Worm (Caenorhabditis elegans) whole organism, L4 larva: Measurements from ENCODE around the gene rhy-1.

Experiments used
- R02D3.7 ChIP-seq: fragments of 150-350 bp; sonication (generic microtip); optimal IDR thresholded peaks from 3 replicates; lab custom pipeline; 2014; ENCODE audit warnings: missing biosample characterization, missing genetic modification characterization
- Y48G9A.11 ChIP-seq: fragments of 200-800 bp; sonication (Bioruptor generic); IDR thresholded peaks from 2 replicates; pipeline ENCODE4 v1.3.6; 2022; ENCODE audit warnings: missing genetic modification reagents, missing genetic modification characterization, missing compliant biosample characterization
- ZK337.2 ChIP-seq: fragments of 200-800 bp; sonication (Bioruptor generic); IDR thresholded peaks from 2 replicates; pipeline ENCODE4 v1.3.6; 2022; ENCODE audit warnings: missing genetic modification reagents, missing genetic modification characterization, missing compliant biosample characterization
- ZK546.5 ChIP-seq, 2 experiments: sonication (generic microtip); optimal IDR thresholded peaks; 2 replicates each; lab custom pipeline; 2017; ENCODE audit warnings: missing biosample characterization in 2 of 2, missing genetic modification characterization in 2 of 2
- aha-1 ChIP-seq: fragments of 150-350 bp; peaks from one replicate; lab custom pipeline; 2014; ENCODE audit warnings: missing biosample characterization, missing genetic modification characterization
- ceh-82 ChIP-seq: sonication (generic microtip); optimal IDR thresholded peaks from 2 replicates; lab custom pipeline; 2017; ENCODE audit warnings: missing biosample characterization, missing genetic modification characterization
- ces-1 ChIP-seq: fragments of 150-350 bp; sonication (generic microtip); optimal IDR thresholded peaks from 4 replicates; lab custom pipeline; 2014; ENCODE audit warnings: missing biosample characterization, missing genetic modification reagents, missing genetic modification characterization
- daf-16 ChIP-seq, 3 experiments: sonication (generic microtip); optimal IDR thresholded peaks; 2 replicates each; lab custom pipeline; 2016 to 2017; ENCODE audit warnings: missing genetic modification characterization in 3 of 3, missing genetic modification reagents in 3 of 3, mild to moderate bottlenecking in 2 of 3, missing compliant biosample characterization in 2 of 3, missing biosample characterization in 1 of 3, moderate library complexity in 1 of 3
- dmd-9 ChIP-seq: fragments of 200-800 bp; sonication (Bioruptor generic); IDR thresholded peaks from 2 replicates; pipeline ENCODE4 v1.3.6; 2022; ENCODE audit warnings: missing genetic modification reagents, missing genetic modification characterization, missing compliant biosample characterization
- dve-1 ChIP-seq: sonication (generic microtip); optimal IDR thresholded peaks from 2 replicates; lab custom pipeline; 2017; ENCODE audit warnings: antibody characterized with exemption, mild to moderate bottlenecking, missing genetic modification characterization, missing compliant biosample characterization; ENCODE audit not compliant: insufficient read depth
- lin-15B ChIP-seq: fragments of 150-350 bp; sonication (generic microtip); optimal IDR thresholded peaks from 3 replicates; lab custom pipeline; 2014; ENCODE audit warnings: missing biosample characterization, missing genetic modification characterization
- lin-29 ChIP-seq: fragments of 200-800 bp; sonication (Bioruptor generic); IDR thresholded peaks from 2 replicates; pipeline ENCODE4 v1.3.6; 2022; ENCODE audit warnings: missing genetic modification reagents, missing genetic modification characterization, missing compliant biosample characterization
- lsy-2 ChIP-seq, 2 experiments: fragments of 150-350 bp in 1 of 2; sonication (generic microtip) in 1 of 2; optimal IDR thresholded peaks; 2 replicates each; lab custom pipeline; 2014 to 2017; ENCODE audit warnings: missing biosample characterization in 2 of 2, missing genetic modification characterization in 2 of 2
- madf-5 ChIP-seq, 2 experiments: fragments of 200-800 bp; sonication (Bioruptor generic); IDR thresholded peaks; 2 replicates each; pipeline ENCODE4 v1.3.6; 2022; ENCODE audit warnings: missing compliant biosample characterization in 2 of 2, missing genetic modification characterization in 2 of 2
- mdt-29 ChIP-seq: fragments of 200-800 bp; sonication (Bioruptor generic); IDR thresholded peaks from 2 replicates; pipeline ENCODE4 v1.3.6; 2022; ENCODE audit warnings: missing genetic modification reagents, missing genetic modification characterization, missing compliant biosample characterization
- mxl-2 ChIP-seq: fragments of 200-800 bp; sonication (Bioruptor generic); conservative IDR thresholded peaks from 2 replicates; pipeline ENCODE4 v1.3.6; 2022; ENCODE audit warnings: missing genetic modification reagents, missing genetic modification characterization, missing compliant biosample characterization
- nhr-41 ChIP-seq: fragments of 200-800 bp; sonication (Bioruptor generic); IDR thresholded peaks from 2 replicates; pipeline ENCODE4 v1.3.6; 2022; ENCODE audit warnings: missing genetic modification reagents, missing genetic modification characterization, missing compliant biosample characterization
- nhr-6 ChIP-seq: fragments of 150-350 bp; optimal IDR thresholded peaks from 2 replicates; lab custom pipeline; 2014; ENCODE audit warnings: missing biosample characterization, missing genetic modification characterization
- pqm-1 ChIP-seq: sonication (generic microtip); optimal IDR thresholded peaks from 2 replicates; lab custom pipeline; 2017; ENCODE audit warnings: missing biosample characterization, missing genetic modification characterization
- sdz-12 ChIP-seq: fragments of 200-800 bp; sonication (Bioruptor generic); optimal IDR thresholded peaks from 2 replicates; lab custom pipeline; 2018; ENCODE audit warnings: mild to moderate bottlenecking, missing genetic modification characterization, missing compliant biosample characterization
- skn-1 ChIP-seq: fragments of 150-350 bp; optimal IDR thresholded peaks from 2 replicates; lab custom pipeline; 2014; ENCODE audit warnings: missing biosample characterization, missing genetic modification characterization
- snpc-1.2 ChIP-seq: fragments of 200-800 bp; sonication (Bioruptor generic); IDR thresholded peaks from 2 replicates; pipeline ENCODE4 v1.3.6; 2022; ENCODE audit warnings: missing genetic modification reagents, missing genetic modification characterization, missing compliant biosample characterization
- spr-3 ChIP-seq: fragments of 200-800 bp; sonication (Bioruptor generic); optimal IDR thresholded peaks from 2 replicates; lab custom pipeline; 2018; ENCODE audit warnings: mild to moderate bottlenecking, missing genetic modification characterization, missing compliant biosample characterization
- tra-1 ChIP-seq: fragments of 200-800 bp; sonication (Bioruptor generic); IDR thresholded peaks from 2 replicates; pipeline ENCODE4 v1.3.6; 2022; ENCODE audit warnings: missing genetic modification reagents, missing genetic modification characterization, missing compliant biosample characterization
- unc-62 ChIP-seq, 3 experiments: fragments of 150-350 bp in 1 of 3; sonication (generic microtip); optimal IDR thresholded peaks in 2 of 3; peaks in 1 of 3; 1 replicate in 1 of 3; 2 replicates in 2 of 3; lab custom pipeline; 2014 to 2017; ENCODE audit warnings: missing biosample characterization in 3 of 3, missing genetic modification characterization in 3 of 3, missing genetic modification reagents in 3 of 3, missing genotype in 1 of 3
- vab-7 ChIP-seq: fragments of 200-800 bp; sonication (Bioruptor generic); IDR thresholded peaks from 2 replicates; pipeline ENCODE4 v1.3.6; 2022; ENCODE audit warnings: missing genetic modification reagents, missing genetic modification characterization, missing compliant biosample characterization
- zag-1 ChIP-seq: fragments of 150-350 bp; optimal IDR thresholded peaks from 2 replicates; lab custom pipeline; 2014; ENCODE audit warnings: missing biosample characterization, missing genetic modification characterization
- zfp-3 ChIP-seq: fragments of 200-800 bp; sonication (Bioruptor generic); conservative IDR thresholded peaks from 2 replicates; pipeline ENCODE4 v1.3.6; 2022; ENCODE audit warnings: missing genetic modification reagents, missing genetic modification characterization, missing compliant biosample characterization

Gene rhy-1

DNA sequence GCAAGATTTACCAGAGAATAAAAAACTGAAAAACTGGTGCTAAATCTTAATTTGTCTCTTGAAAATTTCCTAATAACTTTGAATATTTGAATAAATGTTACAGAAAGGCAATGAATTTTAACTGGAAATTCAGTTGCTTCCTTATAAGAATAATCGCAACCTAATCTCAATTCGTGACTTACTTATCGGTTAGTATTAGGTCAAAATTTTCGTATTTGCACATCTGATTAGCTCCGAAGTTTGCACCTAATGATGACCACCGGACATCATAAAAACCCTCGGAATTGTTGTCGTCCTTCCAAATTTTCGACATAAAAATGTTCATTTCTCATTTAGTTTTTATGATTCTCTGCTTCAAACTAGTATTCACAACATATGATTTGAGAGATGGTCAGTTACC lies 23.4 kb upstream of the rhy-1 start, which contains the start of gene C16D2.3:
C16D2.3 (plus strand) TSS at position 301 of the 400 bp plus-strand sequence.
- TF ChIP-seq ZK337.2 (GFP tag; lab: Robert Waterston, UW) (no peak), spr-3 (GFP tag; lab: Kevin White, UChicago) (no peak), snpc-1.2 (GFP tag; lab: Robert Waterston, UW) (no peak), skn-1 (no peak), ZK546.5 (tag; optimal IDR thresholded peaks at IDR 0.05; lab: Kevin White, UChicago) (no peak), lsy-2 (tag; optimal IDR thresholded peaks at IDR 0.05; lab: Kevin White, UChicago) (no peak), madf-5 (GFP tag; IDR thresholded peaks at IDR 0.05; lab: Robert Waterston, UW) (no peak), ces-1 (GFP tag; lab: Kevin White, UChicago) (no peak), lin-15B (tag; lab: Kevin White, UChicago) (no peak), daf-16 (GFP tag; optimal IDR thresholded peaks at IDR 0.05; lab: Kevin White, UChicago) (no peak), daf-16 (tag; optimal IDR thresholded peaks at IDR 0.05; lab: Kevin White, UChicago) (no peak), zag-1 (tag; lab: Kevin White, UChicago) (no peak), dmd-9 (GFP tag; lab: Robert Waterston, UW) (no peak), nhr-6 (tag; lab: Kevin White, UChicago) (no peak), R02D3.7 (no peak), vab-7 (no peak)

DNA sequence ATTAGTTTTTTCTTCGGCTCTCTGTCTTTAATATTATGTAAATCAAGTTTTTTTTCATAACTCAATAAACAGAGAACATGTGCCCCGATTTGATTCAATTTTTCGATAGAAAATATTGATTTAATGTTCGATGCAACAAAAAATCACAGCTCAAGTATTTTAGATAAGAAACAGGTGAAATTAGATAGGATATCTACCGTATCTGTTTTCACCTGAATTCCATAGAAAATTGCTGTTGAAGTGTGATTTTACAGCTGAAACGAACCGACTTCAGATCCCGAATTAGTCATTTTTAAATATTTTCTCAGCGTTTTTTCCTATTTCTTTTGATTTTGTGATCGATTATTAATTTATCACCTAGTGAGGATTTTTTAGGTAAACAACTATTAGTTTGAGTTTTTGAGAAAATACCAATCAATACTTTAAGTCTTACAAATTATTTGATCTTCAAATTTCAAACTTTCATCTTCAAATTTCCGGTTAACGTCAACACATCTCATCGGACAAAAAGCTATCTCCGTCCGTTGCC lies 21.9 kb upstream of the rhy-1 start, which contains the start of gene Y9C2UA.1:
Y9C2UA.1 (plus strand) TSS at position 479 of the 529 bp plus-strand sequence.
- peak; percentile 42 for TF ChIP-seq aha-1 (tag; lab: Kevin White, UChicago)
- no peak for TF ChIP-seq tra-1 (GFP tag; lab: Robert Waterston, UW)
- TF ChIP-seq, all 104 proteins: peak for 1

DNA sequence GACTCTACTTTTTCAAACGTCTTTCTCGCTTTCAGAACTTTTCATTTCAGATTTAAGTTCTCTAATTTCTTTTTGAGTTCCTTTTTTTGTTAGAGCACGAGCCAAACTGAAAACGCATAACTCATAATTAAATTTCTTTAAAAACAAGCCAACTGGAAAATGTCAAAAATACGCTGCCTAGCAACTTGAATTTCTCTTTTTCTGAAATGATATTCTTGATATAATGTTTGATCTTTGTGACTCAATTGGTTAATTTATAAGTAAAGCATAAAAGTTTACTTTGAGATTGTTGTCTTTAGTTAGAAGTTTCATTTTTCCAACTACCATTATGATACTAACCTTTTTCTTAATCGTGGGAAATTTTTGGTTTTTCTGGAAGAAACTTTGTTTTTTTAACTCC lies 20.1 kb upstream of the rhy-1 start:
- no peak for TF ChIP-seq snpc-1.2 (GFP tag; lab: Robert Waterston, UW)
- peak in 1 of 2 experiments; percentile 52 for TF ChIP-seq unc-62 (GFP tag; optimal IDR thresholded peaks at IDR 0.05 in 1 of 2; lab: Kevin White, UChicago)
- no peak for TF ChIP-seq unc-62 (tag; optimal IDR thresholded peaks at IDR 0.05; lab: Kevin White, UChicago)

DNA sequence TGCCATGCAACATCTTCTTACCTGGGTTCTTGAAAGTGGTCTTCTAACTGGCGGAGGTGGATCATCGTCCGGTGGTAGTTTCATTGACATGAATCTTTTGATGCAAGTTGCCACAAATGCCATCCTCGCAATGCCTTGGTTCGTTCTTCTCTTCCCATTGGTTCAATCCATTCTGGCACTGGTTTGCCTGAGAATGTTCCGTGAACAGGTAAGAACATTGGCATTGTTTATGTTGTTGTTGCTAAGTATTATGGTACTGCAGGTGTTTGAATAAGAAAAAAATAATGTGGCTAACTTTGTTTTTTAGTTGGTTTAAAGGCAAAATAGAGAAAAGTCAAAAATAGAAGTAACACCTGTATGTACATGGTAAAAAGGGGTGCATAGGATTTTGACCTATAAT lies 17.4 kb upstream of the rhy-1 start:
- TF ChIP-seq mxl-2 (no peak), unc-62 (GFP tag; optimal IDR thresholded peaks at IDR 0.05 in 1 of 2; lab: Kevin White, UChicago) (peak in 1 of 2 experiments; percentile 93), unc-62 (tag; optimal IDR thresholded peaks at IDR 0.05; lab: Kevin White, UChicago) (no peak)

DNA sequence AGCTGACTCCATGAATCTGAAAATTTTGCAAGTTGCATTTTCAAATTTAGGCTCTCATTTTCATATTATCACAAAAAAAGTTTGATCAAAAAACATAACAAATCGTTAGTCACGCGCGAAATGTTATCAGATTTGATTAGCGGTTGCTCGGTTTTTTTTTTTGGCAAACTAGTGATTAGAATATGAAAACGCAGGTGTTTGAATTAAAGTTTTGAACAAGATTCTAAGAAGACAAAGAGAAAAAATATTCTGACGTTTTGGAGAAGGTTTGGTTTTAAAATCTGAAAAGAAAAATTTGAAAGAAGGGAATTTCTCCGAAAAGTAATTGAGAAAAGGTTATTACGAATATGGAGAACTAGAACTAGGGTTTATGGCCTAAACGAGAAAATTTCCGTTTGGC lies 16.8 kb upstream of the rhy-1 start:
- TF ChIP-seq dve-1 (tag; lab: Kevin White, UChicago) (no peak), pqm-1 (tag; lab: Kevin White, UChicago) (no peak), nhr-41 (GFP tag; lab: Robert Waterston, UW) (no peak), ceh-82 (tag; lab: Kevin White, UChicago) (no peak), lin-29 (GFP tag; lab: Robert Waterston, UW) (no peak), daf-16 (GFP tag; optimal IDR thresholded peaks at IDR 0.05; lab: Kevin White, UChicago) (no peak), daf-16 (tag; optimal IDR thresholded peaks at IDR 0.05; lab: Kevin White, UChicago) (no peak)
- TF ChIP-seq, all 104 proteins: peak for 0

DNA sequence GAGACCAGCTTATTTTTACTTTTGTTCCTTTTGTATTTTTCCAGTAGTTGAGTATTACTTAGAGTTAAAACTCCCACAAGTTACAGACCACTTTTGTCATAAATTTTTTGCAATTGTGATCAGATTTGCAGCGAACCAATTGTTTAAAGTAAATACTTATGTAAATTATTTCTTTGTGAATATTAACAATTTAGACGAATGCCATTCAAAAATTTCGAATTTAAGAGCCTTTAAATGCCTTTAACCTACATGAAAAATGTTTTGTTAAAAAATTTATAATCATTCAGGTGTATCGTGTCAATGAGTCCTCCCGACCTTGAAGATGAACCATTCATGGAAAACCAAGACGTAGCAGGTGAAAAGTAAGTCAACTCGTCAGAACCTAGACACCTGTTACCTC lies 15.2 kb upstream of the rhy-1 start, which contains the start of gene W07A12.4:
W07A12.4 (plus strand) TSS at position 301 of the 400 bp plus-strand sequence.
- TF ChIP-seq mdt-29 (GFP tag; lab: Robert Waterston, UW) (no peak), Y48G9A.11 (GFP tag; lab: Robert Waterston, UW) (no peak), ceh-82 (tag; lab: Kevin White, UChicago) (no peak), zfp-3 (GFP tag; lab: Robert Waterston, UW) (no peak), aha-1 (tag; lab: Kevin White, UChicago) (peak; percentile 41), sdz-12 (GFP tag; lab: Kevin White, UChicago) (no peak)
